Fruit fly (Drosophila melanogaster): ENCODE data around the gene CG6023.
A peak's percentile ranks its signal among the peaks of the same experiment; 100 is the strongest.

CG6023 gene

dm6 chrX:18320825-18321224, at the start of gene CG6023:
TSS of gene CG6023 (minus strand) at chrX:18321193.
- peak; percentile 61 for TF ChIP-seq fkh (GFP tag; optimal IDR thresholded peaks at IDR 0.05)
- no peak for TF ChIP-seq Smox (GFP tag; optimal IDR thresholded peaks at IDR 0.05)

dm6 chrX:18369767-18370166, 48.8 kb upstream of the CG6023 start:
- TF ChIP-seq Hr4 (GFP tag; optimal IDR thresholded peaks at IDR 0.05) (no peak), fd59A (GFP tag; optimal IDR thresholded peaks at IDR 0.05) (no peak), esn (GFP tag; optimal IDR thresholded peaks at IDR 0.05) (no peak), CG31627 (GFP tag; optimal IDR thresholded peaks at IDR 0.05) (no peak), lz (GFP tag; optimal IDR thresholded peaks at IDR 0.05) (no peak), CG11762 (GFP tag; optimal IDR thresholded peaks at IDR 0.05; ENCODE audit: insufficient read depth) (no peak), CG6276 (GFP tag; optimal IDR thresholded peaks at IDR 0.05) (no peak), CG8319 (GFP tag; optimal IDR thresholded peaks at IDR 0.05) (no peak), OdsH (GFP tag; optimal IDR thresholded peaks at IDR 0.05) (no peak), Eip78C (GFP tag) (no peak), CG8119 (GFP tag; IDR thresholded peaks at IDR 0.05) (no peak), Eip75B (GFP tag; optimal IDR thresholded peaks at IDR 0.05) (no peak), topi (GFP tag; optimal IDR thresholded peaks at IDR 0.05) (no peak), acj6 (GFP tag; optimal IDR thresholded peaks at IDR 0.05) (no peak), CG8632 (GFP tag; optimal IDR thresholded peaks at IDR 0.05) (no peak), CG1621 (tag; optimal IDR thresholded peaks at IDR 0.05) (no peak), eg (GFP tag; IDR thresholded peaks at IDR 0.05) (no peak), achi (GFP tag; optimal IDR thresholded peaks at IDR 0.05) (no peak), Hr39 (GFP tag; optimal IDR thresholded peaks at IDR 0.05) (no peak)

dm6 chrX:18368644-18368998, 47.6 kb upstream of the CG6023 start:
- TF ChIP-seq fd59A (GFP tag; optimal IDR thresholded peaks at IDR 0.05) (no peak), CG8319 (GFP tag; optimal IDR thresholded peaks at IDR 0.05) (no peak), CG3032 (tag; optimal IDR thresholded peaks at IDR 0.05) (no peak), esn (GFP tag; optimal IDR thresholded peaks at IDR 0.05) (no peak), CG16779 (tag; optimal IDR thresholded peaks at IDR 0.05) (peak; percentile 10), CG10669 (GFP tag; optimal IDR thresholded peaks at IDR 0.05) (no peak), cyc (GFP tag; optimal IDR thresholded peaks at IDR 0.05) (no peak), CG1621 (tag; optimal IDR thresholded peaks at IDR 0.05) (no peak), OdsH (GFP tag; optimal IDR thresholded peaks at IDR 0.05) (no peak), Hr38 (GFP tag; optimal IDR thresholded peaks at IDR 0.05) (no peak), Smox (GFP tag; optimal IDR thresholded peaks at IDR 0.05) (no peak), net (GFP tag; optimal IDR thresholded peaks at IDR 0.05) (no peak), fkh (GFP tag; optimal IDR thresholded peaks at IDR 0.05) (no peak), Sox15 (GFP tag; optimal IDR thresholded peaks at IDR 0.05) (no peak), Met (GFP tag; optimal IDR thresholded peaks at IDR 0.05) (no peak), Hr39 (GFP tag; optimal IDR thresholded peaks at IDR 0.05) (no peak), CG32006 (GFP tag; optimal IDR thresholded peaks at IDR 0.05) (no peak), CG3919 (GFP tag; optimal IDR thresholded peaks at IDR 0.05) (no peak), fd85E (GFP tag; optimal IDR thresholded peaks at IDR 0.05) (no peak), CG11294 (GFP tag; IDR thresholded peaks at IDR 0.05) (no peak), Lpt (GFP tag; optimal IDR thresholded peaks at IDR 0.05) (no peak), CG9139 (GFP tag; optimal IDR thresholded peaks at IDR 0.05) (no peak), Eip75B (GFP tag; optimal IDR thresholded peaks at IDR 0.05) (no peak), CG8119 (GFP tag; IDR thresholded peaks at IDR 0.05) (peak; percentile 25; the same call in 1 of the 3 replicates), achi (GFP tag; optimal IDR thresholded peaks at IDR 0.05) (no peak), lz (GFP tag; optimal IDR thresholded peaks at IDR 0.05) (no peak), CG6808 (GFP tag; optimal IDR thresholded peaks at IDR 0.05) (no peak), CG6163 (GFP tag; IDR thresholded peaks at IDR 0.05) (peak; percentile 55; the same call in 1 of the 3 replicates), Blimp-1 (GFP tag; optimal IDR thresholded peaks at IDR 0.05) (no peak), eg (GFP tag; IDR thresholded peaks at IDR 0.05) (peak; percentile 54; the same call in 1 of the 3 replicates), dsx (GFP tag; optimal IDR thresholded peaks at IDR 0.05; ENCODE audit: poor library complexity, severe bottlenecking) (no peak), acj6 (GFP tag; optimal IDR thresholded peaks at IDR 0.05) (no peak), CG11762 (GFP tag; optimal IDR thresholded peaks at IDR 0.05; ENCODE audit: insufficient read depth) (no peak), CG15336 (GFP tag; IDR thresholded peaks at IDR 0.05) (0 out of 2 replicates have a peak, but pooled peaks have one; percentile 10), Sox14 (GFP tag; optimal IDR thresholded peaks at IDR 0.05) (no peak), Hr4 (GFP tag; optimal IDR thresholded peaks at IDR 0.05) (no peak), Gug (GFP tag; IDR thresholded peaks at IDR 0.05) (peak; percentile 10; the same call in 1 of the 2 replicates), dac (GFP tag; optimal IDR thresholded peaks at IDR 0.05) (no peak), Ets96B (tag; optimal IDR thresholded peaks at IDR 0.05) (no peak), CG31627 (GFP tag; optimal IDR thresholded peaks at IDR 0.05) (no peak), CG7368 (GFP tag; optimal IDR thresholded peaks at IDR 0.05) (no peak), CG6276 (GFP tag; optimal IDR thresholded peaks at IDR 0.05) (peak; percentile 30), CG8632 (GFP tag; optimal IDR thresholded peaks at IDR 0.05) (no peak), CG34406 (GFP tag; optimal IDR thresholded peaks at IDR 0.05) (no peak)

Data from whole organism, prepupa.